Fruit fly (Drosophila melanogaster) whole organism, wandering third instar larva: ENCODE measurements around the gene Sfp24Bb.

ENCODE experiments used
- Dfd ChIP-seq: fragments of >200 bp; optimal IDR thresholded peaks from 2 replicates; lab custom pipeline; 2017; ENCODE audit warnings: missing biosample characterization, missing genetic modification characterization
- Hr78 ChIP-seq: fragments of >200 bp; optimal IDR thresholded peaks from 2 replicates; lab custom pipeline; 2017; ENCODE audit warnings: missing biosample characterization, missing genetic modification characterization
- Hr83 ChIP-seq: fragments of 200-300 bp; sonication (Bioruptor generic); optimal IDR thresholded peaks from 2 replicates; lab custom pipeline; 2016; ENCODE audit warnings: missing biosample characterization, mild to moderate bottlenecking, missing genetic modification characterization, moderate library complexity; ENCODE audit not compliant: poor library complexity, severe bottlenecking
- Jra ChIP-seq: sonication (Bioruptor generic); optimal IDR thresholded peaks from 2 replicates; lab custom pipeline; 2016; ENCODE audit warnings: missing biosample characterization, missing genetic modification characterization
- N ChIP-seq: fragments of >200 bp; optimal IDR thresholded peaks from 2 replicates; lab custom pipeline; 2018; ENCODE audit warnings: missing biosample characterization, missing external identifiers, missing genetic modification characterization
- dl ChIP-seq, 2 experiments: fragments of 175-275, 200-275 bp in 1 of 2; fragments of 200-275 bp in 1 of 2; sonication (Bioruptor generic); optimal IDR thresholded peaks; lab custom pipeline; 2018; ENCODE audit warnings: mild to moderate bottlenecking in 2 of 2, missing biosample characterization in 2 of 2, missing genetic modification characterization in 2 of 2, moderate library complexity in 2 of 2; ENCODE audit not compliant: partially characterized antibody in 2 of 2, insufficient read depth in 1 of 2
- dmrt93B ChIP-seq: fragments of 200-800 bp; sonication (Bioruptor generic); optimal IDR thresholded peaks from 2 replicates; lab custom pipeline; 2018; ENCODE audit warnings: missing biosample characterization, mild to moderate bottlenecking, missing genetic modification characterization
- foxo ChIP-seq, 2 experiments: fragments of 200-800 bp; sonication (Bioruptor generic); optimal IDR thresholded peaks; 2 replicates in 1 of 2; 3 replicates in 1 of 2; lab custom pipeline; 2016 to 2017; ENCODE audit warnings: missing biosample characterization in 2 of 2, missing genetic modification characterization in 2 of 2
- fru ChIP-seq: fragments of 200-800 bp; sonication (Bioruptor generic); optimal IDR thresholded peaks from 3 replicates; lab custom pipeline; 2016; ENCODE audit warnings: missing biosample characterization, mild to moderate bottlenecking, missing genetic modification characterization
- h ChIP-seq: fragments of 200-800 bp; sonication (Bioruptor generic); optimal IDR thresholded peaks from 3 replicates; lab custom pipeline; 2016; ENCODE audit warnings: missing biosample characterization, mild to moderate bottlenecking, missing genetic modification characterization
- lola ChIP-seq: fragments of >200 bp; optimal IDR thresholded peaks from 2 replicates; lab custom pipeline; 2017; ENCODE audit warnings: missing biosample characterization, missing genetic modification characterization
- pan ChIP-seq: fragments of >200 bp; optimal IDR thresholded peaks from 2 replicates; lab custom pipeline; 2017
- psq ChIP-seq: fragments of 200-800 bp; sonication (Bioruptor generic); optimal IDR thresholded peaks from 3 replicates; lab custom pipeline; 2017; ENCODE audit warnings: missing biosample characterization, mild to moderate bottlenecking, missing genetic modification characterization, moderate library complexity
- usp ChIP-seq: fragments of >200 bp; optimal IDR thresholded peaks from 2 replicates; lab custom pipeline; 2017; ENCODE audit warnings: missing biosample characterization, missing genetic modification characterization

- TF ChIP-seq fru (no peak), h (GFP tag; lab: Kevin White, UChicago) (no peak), usp (GFP tag; lab: Kevin White, UChicago) (no peak), lola (GFP tag; lab: Kevin White, UChicago) (no peak), Hr83 (no peak), psq (no peak), foxo (GFP tag; optimal IDR thresholded peaks at IDR 0.05; lab: Kevin White, UChicago) (no peak), Jra (GFP tag; lab: Kevin White, UChicago) (no peak), Dfd (GFP tag; lab: Kevin White, UChicago) (no peak), dl (GFP tag; optimal IDR thresholded peaks at IDR 0.05; lab: Kevin White, UChicago; ENCODE audit: insufficient read depth in 1 of 2, partially characterized antibody in 2 of 2) (no peak), Hr78 (GFP tag; lab: Kevin White, UChicago) (no peak), pan (no peak), dmrt93B (GFP tag; lab: Kevin White, UChicago) (no peak), N (GFP tag; lab: Kevin White, UChicago) (no peak)
These were observed 32.0 kb upstream of the Sfp24Bb start, which contains the start of gene CG43145 for dm6 chr2L:3701526-3701925.
